Fruit fly (Drosophila melanogaster): ENCODE data around the gene CG3823.

Gene CG3823

dm6 chrX:6340593-6341068, 36.9 kb downstream of the CG3823 start (continued):
- TF ChIP-seq CG1603 (tag; optimal IDR thresholded peaks at IDR 0.05): peak; percentile 27
- peak; percentile 33 for TF ChIP-seq CG30431 (GFP tag; optimal IDR thresholded peaks at IDR 0.05)
- peak; percentile 57 for TF ChIP-seq al (GFP tag; IDR thresholded peaks at IDR 0.05)
- no peak for TF ChIP-seq CG3163 (GFP tag; optimal IDR thresholded peaks at IDR 0.05)
- TF ChIP-seq CG9215 (GFP tag; IDR thresholded peaks at IDR 0.05): peak; percentile 61
- TF ChIP-seq ro (GFP tag; IDR thresholded peaks at IDR 0.05): no peak
- TF ChIP-seq Sry-δ (GFP tag; optimal IDR thresholded peaks at IDR 0.05): no peak
- no peak for TF ChIP-seq Sry-β (GFP tag; optimal IDR thresholded peaks at IDR 0.05)
- TF ChIP-seq CG10209 (GFP tag; optimal IDR thresholded peaks at IDR 0.05): peak; percentile 79
- TF ChIP-seq CG10565 (GFP tag; optimal IDR thresholded peaks at IDR 0.05): no peak
- TF ChIP-seq Lhr (GFP tag; optimal IDR thresholded peaks at IDR 0.05): peak; percentile 38
- no peak for TF ChIP-seq ham (GFP tag; IDR thresholded peaks at IDR 0.05)
- TF ChIP-seq fd64A (GFP tag; optimal IDR thresholded peaks at IDR 0.05): peak; percentile 28
- no peak for TF ChIP-seq pfk (GFP tag; optimal IDR thresholded peaks at IDR 0.05)
- TF ChIP-seq luna (GFP tag; optimal IDR thresholded peaks at IDR 0.05): no peak
- no peak for TF ChIP-seq CG3065 (GFP tag; optimal IDR thresholded peaks at IDR 0.05)
- no peak for TF ChIP-seq MTF-1 (GFP tag; optimal IDR thresholded peaks at IDR 0.05; ENCODE audit: borderline replicate concordance)
- peak; percentile 83 for TF ChIP-seq Hand (GFP tag; optimal IDR thresholded peaks at IDR 0.05)
- TF ChIP-seq lab (GFP tag; optimal IDR thresholded peaks at IDR 0.05): peak; percentile 86
- TF ChIP-seq CG11247 (GFP tag; IDR thresholded peaks at IDR 0.05): no peak
- TF ChIP-seq CG34422 (GFP tag; IDR thresholded peaks at IDR 0.05): no peak
- peak; percentile 28; the same call in 1 of the 2 replicates for TF ChIP-seq ssp (GFP tag; IDR thresholded peaks at IDR 0.05)
- peak; percentile 29 for TF ChIP-seq Six4 (GFP tag; optimal IDR thresholded peaks at IDR 0.05)
- TF ChIP-seq CG17385 (GFP tag; optimal IDR thresholded peaks at IDR 0.05): peak; percentile 65
- TF ChIP-seq CG13775 (GFP tag; optimal IDR thresholded peaks at IDR 0.05): peak; percentile 76
- TF ChIP-seq CG8765 (GFP tag; IDR thresholded peaks at IDR 0.05): no peak
- TF ChIP-seq slbo (GFP tag; IDR thresholded peaks at IDR 0.05): no peak; the same call in none of the 2 replicates
- peak; percentile 82 for TF ChIP-seq CG7372 (GFP tag; IDR thresholded peaks at IDR 0.05)
- TF ChIP-seq insv (GFP tag; optimal IDR thresholded peaks at IDR 0.05): peak in 1 of 2 experiments; percentile 49
- 0 out of 2 replicates have a peak, but pooled peaks have one; percentile 8 for TF ChIP-seq CG4360 (GFP tag; IDR thresholded peaks at IDR 0.05)
- no peak for TF ChIP-seq knrl (GFP tag; IDR thresholded peaks at IDR 0.05; ENCODE audit: partially characterized antibody)
- TF ChIP-seq sima (GFP tag; optimal IDR thresholded peaks at IDR 0.05): no peak
- peak; percentile 71 for TF ChIP-seq Sox102F (GFP tag; optimal IDR thresholded peaks at IDR 0.05)
- no peak for TF ChIP-seq aop (GFP tag; IDR thresholded peaks at IDR 0.05)
- TF ChIP-seq hbn (GFP tag; IDR thresholded peaks at IDR 0.05; ENCODE audit: partially characterized antibody): no peak
- peak; percentile 66 for TF ChIP-seq CG10267 (tag; optimal IDR thresholded peaks at IDR 0.05)
- peak; percentile 88 for TF ChIP-seq CG7556 (GFP tag; optimal IDR thresholded peaks at IDR 0.05)
- TF ChIP-seq CG18764 (GFP tag; optimal IDR thresholded peaks at IDR 0.05): peak; percentile 38
- TF ChIP-seq Kr (GFP tag; optimal IDR thresholded peaks at IDR 0.05): no peak
- peak; percentile 87 for TF ChIP-seq CG18619 (GFP tag; optimal IDR thresholded peaks at IDR 0.05)
- no peak for TF ChIP-seq CG14965 (GFP tag; optimal IDR thresholded peaks at IDR 0.05; ENCODE audit: borderline replicate concordance)
- TF ChIP-seq wek (GFP tag; optimal IDR thresholded peaks at IDR 0.05): peak; percentile 5
- TF ChIP-seq Antp (GFP tag; optimal IDR thresholded peaks at IDR 0.05): peak; percentile 3
- TF ChIP-seq CG15479 (GFP tag; optimal IDR thresholded peaks at IDR 0.05): no peak
- TF ChIP-seq CG3407 (GFP tag; optimal IDR thresholded peaks at IDR 0.05): peak; percentile 50
- peak; percentile 74 for TF ChIP-seq CG1529 (GFP tag; optimal IDR thresholded peaks at IDR 0.05)
- TF ChIP-seq gfzf (GFP tag; optimal IDR thresholded peaks at IDR 0.05): no peak
- TF ChIP-seq Camta (GFP tag; optimal IDR thresholded peaks at IDR 0.05): no peak
- TF ChIP-seq ara (GFP tag; IDR thresholded peaks at IDR 0.05): no peak
- 0 out of 2 replicates have a peak, but pooled peaks have one; percentile 28 for TF ChIP-seq CG17612 (GFP tag; IDR thresholded peaks at IDR 0.05)
- no peak for TF ChIP-seq NC2α (GFP tag; optimal IDR thresholded peaks at IDR 0.05)

Data from whole organism, embryonic.